Worm (Caenorhabditis elegans) whole organism, L4/young adult: ENCODE data around the gene cut-5.

Experiments used
- W03F9.2 ChIP-seq: fragments of 150-350 bp; optimal IDR thresholded peaks from 2 replicates; lab custom pipeline; 2014; ENCODE audit warnings: missing biosample characterization, missing genetic modification characterization
- dao-5 ChIP-seq: sonication (generic microtip); optimal IDR thresholded peaks from 2 replicates; lab custom pipeline; 2016; ENCODE audit warnings: missing genotype, missing genetic modification characterization, moderate library complexity, missing compliant biosample characterization
- him-1 ChIP-seq: sonication (generic microtip); optimal IDR thresholded peaks from 2 replicates; lab custom pipeline; 2016; ENCODE audit warnings: missing genotype, missing genetic modification reagents, missing genetic modification characterization, missing compliant biosample characterization

ce11 chrX:10386408-10386807, 48.4 kb upstream of the cut-5 start, which contains the start of gene dyf-6:
- TF ChIP-seq dao-5 (tag; lab: Kevin White, UChicago) (no peak), him-1 (no peak), W03F9.2 (tag; lab: Kevin White, UChicago) (no peak)
